Worm (Caenorhabditis elegans) whole organism, midembryonic: Measurements from ENCODE around the gene F14F7.4.

Experiments used
- cog-1 ChIP-seq: sonication (generic microtip); optimal IDR thresholded peaks from 2 replicates; lab custom pipeline; 2016; ENCODE audit warnings: missing genetic modification characterization, missing compliant biosample characterization
- flt-1 ChIP-seq: fragments of 200-800 bp; sonication (Bioruptor generic); IDR thresholded peaks from 2 replicates; pipeline ENCODE4 v1.3.6; 2022; ENCODE audit warnings: missing genetic modification characterization, missing compliant biosample characterization
- klf-2 ChIP-seq: fragments of 200-800 bp; sonication (Bioruptor generic); conservative IDR thresholded peaks from 2 replicates; pipeline ENCODE4 v1.3.6; 2022; ENCODE audit warnings: missing genetic modification reagents, missing genetic modification characterization, missing compliant biosample characterization
- med-1 ChIP-seq: sonication (generic microtip); optimal IDR thresholded peaks from 2 replicates; lab custom pipeline; 2017; ENCODE audit warnings: missing genetic modification characterization, mild to moderate bottlenecking, missing compliant biosample characterization, antibody characterized with exemption, missing genetic modification reagents; ENCODE audit not compliant: insufficient read depth
- ref-1 ChIP-seq: fragments of 200-800 bp; sonication (Bioruptor generic); conservative IDR thresholded peaks from 2 replicates; pipeline ENCODE4 v1.3.6; 2022; ENCODE audit warnings: missing genetic modification reagents, missing genetic modification characterization, missing compliant biosample characterization
- tab-1 ChIP-seq: fragments of 200-800 bp; sonication (Bioruptor generic); IDR thresholded peaks from 2 replicates; pipeline ENCODE4 v1.3.6; 2022; ENCODE audit warnings: missing genetic modification characterization, missing compliant biosample characterization
- ztf-23 ChIP-seq: fragments of 200-800 bp; sonication (Bioruptor generic); IDR thresholded peaks from 2 replicates; pipeline ENCODE4 v1.3.6; 2022; ENCODE audit warnings: missing genetic modification reagents, missing genetic modification characterization, missing compliant biosample characterization
- ztf-29 ChIP-seq: fragments of 200-800 bp; sonication (Bioruptor generic); IDR thresholded peaks from 2 replicates; pipeline ENCODE4 v1.3.6; 2022; ENCODE audit warnings: missing genetic modification reagents, missing genetic modification characterization, missing compliant biosample characterization

- no peak for TF ChIP-seq cog-1
- no peak for TF ChIP-seq klf-2 (GFP tag; lab: Robert Waterston, UW)
- TF ChIP-seq med-1 (GFP tag; lab: Kevin White, UChicago), result no peak
- no peak for TF ChIP-seq flt-1 (GFP tag; lab: Robert Waterston, UW)
- no peak for TF ChIP-seq ztf-23 (GFP tag; lab: Robert Waterston, UW)
- TF ChIP-seq ztf-29, result no peak
- no peak for TF ChIP-seq tab-1 (GFP tag; lab: Robert Waterston, UW)
- no peak for TF ChIP-seq ref-1
Measured at ce11 chrIII:13059335-13059734, 29.8 kb upstream of the F14F7.4 start.
